Worm (Caenorhabditis elegans) whole organism, young adult: Measurements from ENCODE around the gene vha-7.
"Not testable (repeated sequence)": the region's sequence is repeated elsewhere in the genome, so short reads cannot be mapped to it uniquely, and the experiment has no call there.

Source experiments
- B0261.1 ChIP-seq: sonication (generic microtip); optimal IDR thresholded peaks from 2 replicates; lab custom pipeline; 2016; ENCODE audit warnings: mild to moderate bottlenecking, missing genetic modification characterization, moderate library complexity, missing compliant biosample characterization
- F52B5.7 ChIP-seq: sonication (generic microtip); optimal IDR thresholded peaks from 2 replicates; lab custom pipeline; 2016; ENCODE audit warnings: mild to moderate bottlenecking, missing genetic modification characterization, missing compliant biosample characterization
- fkh-3 ChIP-seq: sonication (generic microtip); optimal IDR thresholded peaks from 2 replicates; lab custom pipeline; 2016; ENCODE audit warnings: mild to moderate bottlenecking, missing genetic modification characterization, missing compliant biosample characterization

DNA sequence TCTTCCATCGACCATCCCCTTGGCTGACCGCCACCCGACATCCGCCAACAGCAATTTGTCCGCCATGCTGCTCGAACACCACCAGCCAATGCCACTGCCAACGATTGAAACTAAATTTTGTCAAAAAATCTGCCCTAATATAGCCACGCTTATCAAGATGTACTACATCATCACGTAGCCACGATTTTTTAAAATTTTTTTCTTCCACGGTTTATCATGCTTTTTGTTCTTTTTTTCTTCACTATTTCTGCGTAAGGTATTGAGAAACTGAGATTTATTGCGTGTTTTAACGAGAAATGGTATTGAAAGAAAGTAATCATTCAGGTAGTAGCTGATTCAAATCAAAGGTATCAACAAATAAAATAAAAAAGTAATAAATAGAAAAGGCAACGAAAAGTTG, 36.9 kb downstream of the vha-7 start, which contains the start of gene T23B5.6:
- TF ChIP-seq F52B5.7 (tag; lab: Kevin White, UChicago); B0261.1 (tag; lab: Kevin White, UChicago); fkh-3: not testable (repeated sequence)
